Fruit fly (Drosophila melanogaster) whole organism: ENCODE measurements around the gene PGRP-LF.

Experiments used
- Dll ChIP-seq: fragments of >200 bp; optimal IDR thresholded peaks from 2 replicates; lab custom pipeline; 2017
- EcR ChIP-seq, 2 experiments: fragments of >200 bp; optimal IDR thresholded peaks; 2 replicates each; lab custom pipeline; 2017; ENCODE audit warnings: missing biosample characterization in 2 of 2, missing genetic modification characterization in 2 of 2, missing genetic modification reagents in 2 of 2
- pan ChIP-seq: fragments of >200 bp; optimal IDR thresholded peaks from 2 replicates; lab custom pipeline; 2017
- psq ChIP-seq: fragments of >200 bp; optimal IDR thresholded peaks from 2 replicates; lab custom pipeline; 2017
- usp ChIP-seq: fragments of >200 bp; optimal IDR thresholded peaks from 2 replicates; lab custom pipeline; 2017; ENCODE audit warnings: missing biosample characterization, missing genetic modification characterization, mixed read lengths

dm6 chr3L:9361894-9362293 is 12.5 kb downstream of the PGRP-LF start, which contains the start of gene CG34456:
- TF ChIP-seq usp (no peak), EcR (GFP tag; optimal IDR thresholded peaks at IDR 0.05; lab: Kevin White, UChicago) (no peak), psq (lab: Kevin White, UChicago) (no peak), pan (lab: Kevin White, UChicago) (no peak), Dll (lab: Kevin White, UChicago) (no peak)
